Worm (Caenorhabditis elegans): ENCODE results near the gene gadr-2.

gadr-2 gene

ce11 chrIV:9490320-9490719 lies 5.4 kb upstream of the gadr-2 start, which contains the start of gene sru-6:
sru-6 (plus strand) TSS chrIV:9490620.
- TF ChIP-seq mep-1 (tag; optimal IDR thresholded peaks at IDR 0.05): no peak
- TF ChIP-seq drap-1 (GFP tag; optimal IDR thresholded peaks at IDR 0.05): no peak
- TF ChIP-seq nhr-76 (tag; optimal IDR thresholded peaks at IDR 0.05): no peak
- TF ChIP-seq snpc-4 (tag; optimal IDR thresholded peaks at IDR 0.05): no peak

- no peak for TF ChIP-seq cnd-1 (tag; optimal IDR thresholded peaks at IDR 0.05)
- TF ChIP-seq elt-3 (tag; optimal IDR thresholded peaks at IDR 0.05): no peak
- no peak for TF ChIP-seq blmp-1 (tag; optimal IDR thresholded peaks at IDR 0.05)
- no peak for TF ChIP-seq nhr-76 (tag; optimal IDR thresholded peaks at IDR 0.05)
- TF ChIP-seq ceh-39 (tag; optimal IDR thresholded peaks at IDR 0.05): no peak
- TF ChIP-seq hlh-1 (tag; optimal IDR thresholded peaks at IDR 0.05): no peak
- no peak for TF ChIP-seq nhr-237 (tag; optimal IDR thresholded peaks at IDR 0.05)
- no peak for TF ChIP-seq zip-8 (tag; optimal IDR thresholded peaks at IDR 0.05)
- no peak for TF ChIP-seq lsy-2 (tag; optimal IDR thresholded peaks at IDR 0.05)
These were observed 3.4 kb upstream of the gadr-2 start, which contains the start of gene sru-1 for ce11 chrIV:9488315-9488714. sru-1 (plus strand) TSS chrIV:9488615.

DNA sequence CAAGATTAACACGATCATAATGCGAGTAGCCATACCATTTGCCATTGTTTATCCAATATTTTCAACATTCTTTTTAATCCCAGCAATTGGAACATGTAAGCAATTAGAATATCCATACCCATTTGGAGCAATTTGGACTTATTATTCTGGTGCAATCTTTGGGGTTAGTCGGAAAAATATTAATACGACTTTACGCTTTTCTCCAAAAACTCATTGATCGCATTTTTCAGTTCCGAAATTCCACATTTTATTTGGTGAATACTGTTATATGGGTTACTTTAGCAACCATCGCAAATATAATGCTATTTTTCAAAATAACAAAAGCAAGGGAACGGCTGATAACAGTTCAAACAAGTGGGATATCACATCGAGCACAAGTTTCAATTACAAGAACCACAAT lies 1.8 kb upstream of the gadr-2 start:
- TF ChIP-seq unc-39 (tag; optimal IDR thresholded peaks at IDR 0.05): no peak
- TF ChIP-seq mab-5 (tag; optimal IDR thresholded peaks at IDR 0.05): no peak
- TF ChIP-seq M03D4.4 (tag; optimal IDR thresholded peaks at IDR 0.05): no peak
- TF ChIP-seq mls-2 (tag; optimal IDR thresholded peaks at IDR 0.05): no peak
- no peak for TF ChIP-seq zip-8 (tag; optimal IDR thresholded peaks at IDR 0.05)
- TF ChIP-seq elt-3 (tag; optimal IDR thresholded peaks at IDR 0.05): no peak
- no peak for TF ChIP-seq nhr-76 (tag; optimal IDR thresholded peaks at IDR 0.05)
- no peak for TF ChIP-seq tbx-8 (GFP tag; optimal IDR thresholded peaks at IDR 0.05)
- no peak for TF ChIP-seq ham-2 (GFP tag; optimal IDR thresholded peaks at IDR 0.05)
- no peak for TF ChIP-seq bed-3 (GFP tag; optimal IDR thresholded peaks at IDR 0.05)
- TF ChIP-seq pha-4 (tag; optimal IDR thresholded peaks at IDR 0.05): no peak
- no peak for TF ChIP-seq nhr-12 (tag; optimal IDR thresholded peaks at IDR 0.05)
- no peak for TF ChIP-seq blmp-1 (tag; optimal IDR thresholded peaks at IDR 0.05)
- TF ChIP-seq lin-32 (GFP tag; optimal IDR thresholded peaks at IDR 0.05): no peak
- no peak for TF ChIP-seq sptf-1 (tag; optimal IDR thresholded peaks at IDR 0.05)
- no peak for TF ChIP-seq flh-1 (GFP tag; optimal IDR thresholded peaks at IDR 0.05)
- no peak for TF ChIP-seq unc-120 (tag; optimal IDR thresholded peaks at IDR 0.05; ENCODE audit: poor library complexity, severe bottlenecking)
- TF ChIP-seq ceh-83 (GFP tag; optimal IDR thresholded peaks at IDR 0.05): no peak
- TF ChIP-seq nhr-28 (tag; optimal IDR thresholded peaks at IDR 0.05): no peak

DNA sequence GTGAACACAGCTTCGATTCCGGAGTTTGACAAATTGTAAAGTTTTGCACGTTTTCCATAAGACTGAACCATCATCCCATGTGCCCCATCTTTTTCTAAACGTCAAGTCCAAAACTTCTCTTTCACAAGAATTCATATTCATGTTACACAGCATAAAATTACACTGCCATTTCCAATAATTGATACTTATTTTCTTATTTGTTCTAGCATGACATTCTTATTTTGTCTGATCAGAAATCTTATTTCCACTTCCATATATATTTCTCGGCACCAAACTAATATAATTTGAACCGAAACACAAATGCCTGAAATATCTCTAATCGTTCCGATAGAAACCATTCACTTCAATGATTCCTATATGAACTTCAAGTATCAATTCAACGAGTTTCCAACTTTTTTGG lies 1.0 kb upstream of the gadr-2 start, which contains the start of gene sru-2:
Gene sru-2, plus strand, starts transcription at position 301 of the 400 bp plus-strand sequence.
- TF ChIP-seq lsy-2 (tag; optimal IDR thresholded peaks at IDR 0.05) (no peak), nhr-76 (tag; optimal IDR thresholded peaks at IDR 0.05) (no peak), lin-13 (tag; optimal IDR thresholded peaks at IDR 0.05) (no peak), tbx-8 (GFP tag; optimal IDR thresholded peaks at IDR 0.05) (no peak), ceh-43 (GFP tag; optimal IDR thresholded peaks at IDR 0.05) (no peak), mls-2 (tag; optimal IDR thresholded peaks at IDR 0.05) (no peak), snpc-4 (tag; optimal IDR thresholded peaks at IDR 0.05) (no peak), sem-2 (GFP tag; optimal IDR thresholded peaks at IDR 0.05) (no peak), ceh-83 (GFP tag; optimal IDR thresholded peaks at IDR 0.05) (no peak), M03D4.4 (tag; optimal IDR thresholded peaks at IDR 0.05) (no peak), ham-2 (GFP tag; optimal IDR thresholded peaks at IDR 0.05) (no peak), zip-8 (tag; optimal IDR thresholded peaks at IDR 0.05) (no peak), ceh-39 (tag; optimal IDR thresholded peaks at IDR 0.05) (no peak), nhr-2 (tag; optimal IDR thresholded peaks at IDR 0.05) (no peak), pha-4 (tag; optimal IDR thresholded peaks at IDR 0.05) (no peak)

- TF ChIP-seq cnd-1 (tag; optimal IDR thresholded peaks at IDR 0.05): no peak
- no peak for TF ChIP-seq ceh-39 (tag; optimal IDR thresholded peaks at IDR 0.05)
- no peak for TF ChIP-seq mep-1 (tag; optimal IDR thresholded peaks at IDR 0.05)
- TF ChIP-seq lsy-2 (tag; optimal IDR thresholded peaks at IDR 0.05): no peak
- TF ChIP-seq nhr-12 (tag; optimal IDR thresholded peaks at IDR 0.05): no peak
- TF ChIP-seq blmp-1 (tag; optimal IDR thresholded peaks at IDR 0.05): no peak
- no peak for TF ChIP-seq nhr-76 (tag; optimal IDR thresholded peaks at IDR 0.05)
- no peak for TF ChIP-seq lin-32 (GFP tag; optimal IDR thresholded peaks at IDR 0.05)
- no peak for TF ChIP-seq mls-2 (tag; optimal IDR thresholded peaks at IDR 0.05)
- TF ChIP-seq snpc-4 (tag; optimal IDR thresholded peaks at IDR 0.05): no peak
- TF ChIP-seq flh-1 (GFP tag; optimal IDR thresholded peaks at IDR 0.05): no peak
These were observed 4.0 kb downstream of the gadr-2 start, which contains the start of gene cng-3 for ce11 chrIV:9480936-9481335. cng-3 (minus strand) TSS chrIV:9481037.

Data from whole organism, mixed stage, embryonic.